Worm (Caenorhabditis elegans): Measurements from ENCODE around the gene spe-39.

DNA sequence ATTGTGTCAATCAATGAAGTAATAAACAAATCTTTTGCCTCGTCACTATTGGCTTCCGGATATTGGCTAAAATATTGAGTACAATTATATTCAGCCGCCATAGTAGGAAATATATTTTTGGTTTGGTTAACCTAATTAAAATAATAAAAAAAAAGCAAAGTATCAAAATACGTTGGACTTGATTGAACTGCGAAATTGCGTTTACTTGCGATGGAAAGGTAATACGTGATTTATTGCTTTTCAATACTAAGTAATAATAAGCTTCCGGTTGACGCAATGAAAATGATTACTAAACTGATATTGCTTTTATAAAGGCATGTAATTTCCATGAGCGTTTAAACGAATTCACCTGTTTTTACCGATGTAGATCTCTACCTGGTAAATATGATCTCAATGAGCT is 14.3 kb downstream of the spe-39 start, which contains the start of gene dmsr-9:
- TF ChIP-seq him-1 (tag; optimal IDR thresholded peaks at IDR 0.05) (no peak), W03F9.2 (tag; optimal IDR thresholded peaks at IDR 0.05) (no peak), dao-5 (tag; optimal IDR thresholded peaks at IDR 0.05) (no peak)
